Fruit fly (Drosophila melanogaster) whole organism, embryonic: Measurements from ENCODE around the gene nonA.

ENCODE experiments used
- B-H1 ChIP-seq: fragments of 200-800 bp; sonication (Bioruptor generic); IDR thresholded peaks from 3 replicates; pipeline ENCODE4 v1.3.6; 2022; ENCODE audit warnings: missing biosample characterization, missing genetic modification characterization
- Bgb ChIP-seq: fragments of 200-800 bp; sonication (Bioruptor generic); IDR thresholded peaks from 2 replicates; pipeline ENCODE4 v1.3.6; 2022; ENCODE audit warnings: missing biosample characterization, missing genetic modification characterization; ENCODE audit not compliant: partially characterized antibody
- CG10147 ChIP-seq: fragments of 200-800 bp; sonication (Bioruptor generic); optimal IDR thresholded peaks from 2 replicates; lab custom pipeline; 2019; ENCODE audit warnings: missing biosample characterization, mild to moderate bottlenecking, missing genetic modification characterization, moderate library complexity
- CG10431 ChIP-seq: fragments of 200-800 bp; sonication (Bioruptor generic); optimal IDR thresholded peaks from 3 replicates; lab custom pipeline; 2018; ENCODE audit warnings: missing biosample characterization, mild to moderate bottlenecking, missing genetic modification characterization
- CG12104 ChIP-seq: fragments of 200-800 bp; sonication (Bioruptor generic); optimal IDR thresholded peaks from 3 replicates; lab custom pipeline; 2016; ENCODE audit warnings: missing biosample characterization, missing genetic modification characterization
- CG14710 ChIP-seq: fragments of 200-800 bp; sonication (Bioruptor generic); optimal IDR thresholded peaks from 3 replicates; lab custom pipeline; 2019; ENCODE audit warnings: missing biosample characterization, mild to moderate bottlenecking, missing genetic modification characterization, moderate library complexity
- CG15514 ChIP-seq: fragments of 200-800 bp; sonication (Bioruptor generic); optimal IDR thresholded peaks from 3 replicates; lab custom pipeline; 2017; ENCODE audit warnings: missing biosample characterization, missing genetic modification characterization, mild to moderate bottlenecking, moderate library complexity, missing genetic modification reagents
- CG17186 ChIP-seq: fragments of 200-800 bp; sonication (Bioruptor generic); optimal IDR thresholded peaks from 3 replicates; lab custom pipeline; 2017; ENCODE audit warnings: missing biosample characterization, missing genetic modification reagents, missing genetic modification characterization
- CG2875 ChIP-seq: fragments of 200-800 bp; sonication (Bioruptor generic); optimal IDR thresholded peaks from 2 replicates; lab custom pipeline; 2017; ENCODE audit warnings: missing biosample characterization, mild to moderate bottlenecking, missing genetic modification characterization, missing genetic modification reagents
- CG30020 ChIP-seq: fragments of 200-800 bp; optimal IDR thresholded peaks from 2 replicates; lab custom pipeline; 2019; ENCODE audit warnings: missing biosample characterization, mild to moderate bottlenecking, missing genetic modification characterization, moderate library complexity
- CG3838 ChIP-seq: fragments of 200-800 bp; sonication (Bioruptor generic); optimal IDR thresholded peaks from 3 replicates; lab custom pipeline; 2016; ENCODE audit warnings: missing biosample characterization, missing genetic modification characterization
- CG3995 ChIP-seq: fragments of 200-800 bp; sonication (Bioruptor generic); optimal IDR thresholded peaks from 3 replicates; lab custom pipeline; 2016; ENCODE audit warnings: missing biosample characterization, missing genetic modification characterization
- CG4820 ChIP-seq: fragments of 200-800 bp; sonication (Bioruptor generic); optimal IDR thresholded peaks from 3 replicates; lab custom pipeline; 2016; ENCODE audit warnings: missing biosample characterization, missing genetic modification characterization
- CG6791 ChIP-seq: fragments of 200-800 bp; sonication (Bioruptor generic); IDR thresholded peaks from 3 replicates; pipeline ENCODE4 v1.3.6; 2022; ENCODE audit warnings: missing biosample characterization, missing genetic modification characterization; ENCODE audit not compliant: partially characterized antibody
- CG6854 ChIP-seq: fragments of 200-800 bp; sonication (Bioruptor generic); optimal IDR thresholded peaks from 3 replicates; lab custom pipeline; 2017; ENCODE audit warnings: missing biosample characterization, mild to moderate bottlenecking, missing genetic modification characterization
- CG7271 ChIP-seq: fragments of 200-800 bp; sonication (Bioruptor generic); optimal IDR thresholded peaks from 2 replicates; lab custom pipeline; 2018; ENCODE audit warnings: missing biosample characterization, mild to moderate bottlenecking, missing genetic modification characterization, moderate library complexity
- CG7372 ChIP-seq: fragments of 200-800 bp; sonication (Bioruptor generic); IDR thresholded peaks from 2 replicates; pipeline ENCODE4 v1.3.6; 2022; ENCODE audit warnings: missing biosample characterization, missing genetic modification characterization
- CG7556 ChIP-seq: fragments of 200-800 bp; sonication (Bioruptor generic); optimal IDR thresholded peaks from 2 replicates; lab custom pipeline; 2017; ENCODE audit warnings: missing biosample characterization, mild to moderate bottlenecking, missing genetic modification characterization
- CG8944 ChIP-seq: fragments of 200-800 bp; sonication (Bioruptor generic); optimal IDR thresholded peaks from 3 replicates; lab custom pipeline; 2016; ENCODE audit warnings: missing biosample characterization, missing genetic modification characterization
- CHES-1-like ChIP-seq: fragments of 200-800 bp; sonication (Bioruptor generic); optimal IDR thresholded peaks from 2 replicates; lab custom pipeline; 2016; ENCODE audit warnings: missing biosample characterization, missing genetic modification characterization
- D19A ChIP-seq: fragments of 200-800 bp; optimal IDR thresholded peaks from 3 replicates; lab custom pipeline; 2019; ENCODE audit warnings: missing biosample characterization, mild to moderate bottlenecking, missing genetic modification characterization, moderate library complexity
- Dbx ChIP-seq: fragments of 200-800 bp; sonication (Bioruptor generic); IDR thresholded peaks from 3 replicates; pipeline ENCODE4 v1.3.6; 2022; ENCODE audit warnings: missing biosample characterization, missing genetic modification characterization
- E2f2 ChIP-seq: fragments of 200-800 bp; sonication (Bioruptor generic); IDR thresholded peaks from 2 replicates; pipeline ENCODE4 v1.3.6; 2022; ENCODE audit warnings: missing biosample characterization, missing genetic modification characterization
- Gsc ChIP-seq: fragments of 200-800 bp; sonication (Bioruptor generic); IDR thresholded peaks from 2 replicates; pipeline ENCODE4 v1.3.6; 2022; ENCODE audit warnings: missing biosample characterization, missing genetic modification characterization
- HLH4C ChIP-seq: fragments of 200-800 bp; sonication (Bioruptor generic); IDR thresholded peaks from 3 replicates; pipeline ENCODE4 v1.3.6; 2022; ENCODE audit warnings: missing biosample characterization, missing genetic modification characterization; ENCODE audit not compliant: partially characterized antibody
- Jarid2 ChIP-seq: fragments of 200-800 bp; sonication (Bioruptor generic); optimal IDR thresholded peaks from 3 replicates; lab custom pipeline; 2017; ENCODE audit warnings: mild to moderate bottlenecking, missing biosample characterization, missing genetic modification reagents, missing genetic modification characterization
- Meics ChIP-seq: fragments of 200-800 bp; sonication (Bioruptor generic); optimal IDR thresholded peaks from 2 replicates; lab custom pipeline; 2017; ENCODE audit warnings: missing biosample characterization, mild to moderate bottlenecking, missing genetic modification characterization
- Nf-YB ChIP-seq: fragments of 200-800 bp; sonication (Bioruptor generic); optimal IDR thresholded peaks from 3 replicates; lab custom pipeline; 2019; ENCODE audit warnings: missing biosample characterization, mild to moderate bottlenecking, missing genetic modification characterization, moderate library complexity
- Optix ChIP-seq: fragments of 200-800 bp; sonication (Bioruptor generic); IDR thresholded peaks from 3 replicates; pipeline ENCODE4 v1.3.6; 2022; ENCODE audit warnings: missing biosample characterization, missing genetic modification characterization
- Sin3A ChIP-seq: fragments of >200 bp; optimal IDR thresholded peaks from 2 replicates; lab custom pipeline; 2018
- ap ChIP-seq: fragments of 200-800 bp; sonication (Bioruptor generic); IDR thresholded peaks from 2 replicates; pipeline ENCODE4 v1.3.6; 2022; ENCODE audit warnings: missing biosample characterization, missing genetic modification characterization
- bbx ChIP-seq: fragments of 200-800 bp; sonication (Bioruptor generic); IDR thresholded peaks from 2 replicates; pipeline ENCODE4 v1.3.6; 2022; ENCODE audit warnings: missing biosample characterization, missing genetic modification characterization; ENCODE audit not compliant: partially characterized antibody
- chm ChIP-seq: fragments of 200-800 bp; sonication (Bioruptor generic); IDR thresholded peaks from 2 replicates; pipeline ENCODE4 v1.3.6; 2022; ENCODE audit warnings: missing biosample characterization, missing genetic modification characterization
- dimm ChIP-seq: fragments of 200-800 bp; sonication (Bioruptor generic); IDR thresholded peaks from 2 replicates; pipeline ENCODE4 v1.3.6; 2022; ENCODE audit warnings: missing biosample characterization, missing genetic modification characterization
- emc ChIP-seq: fragments of 200-800 bp; sonication (Bioruptor generic); optimal IDR thresholded peaks from 2 replicates; lab custom pipeline; 2016; ENCODE audit warnings: missing biosample characterization, missing genetic modification characterization
- ewg ChIP-seq: fragments of 200-800 bp; sonication (Bioruptor generic); optimal IDR thresholded peaks from 3 replicates; lab custom pipeline; 2017; ENCODE audit warnings: mild to moderate bottlenecking, missing biosample characterization, missing genetic modification reagents, missing genetic modification characterization
- exex ChIP-seq: fragments of 200-800 bp; sonication (Bioruptor generic); optimal IDR thresholded peaks from 4 replicates; lab custom pipeline; 2018; ENCODE audit warnings: missing biosample characterization, mild to moderate bottlenecking, missing genetic modification characterization, moderate library complexity
- her ChIP-seq: fragments of 200-800 bp; sonication (Bioruptor generic); optimal IDR thresholded peaks from 2 replicates; lab custom pipeline; 2016; ENCODE audit warnings: missing biosample characterization, missing genetic modification characterization
- jing ChIP-seq: fragments of 200-800 bp; sonication (Bioruptor generic); optimal IDR thresholded peaks from 2 replicates; lab custom pipeline; 2018; ENCODE audit warnings: missing biosample characterization, mild to moderate bottlenecking, missing genetic modification characterization
- maf-S ChIP-seq: fragments of 200-800 bp; sonication (Bioruptor generic); optimal IDR thresholded peaks from 2 replicates; lab custom pipeline; 2016; ENCODE audit warnings: missing biosample characterization, missing genetic modification characterization
- nom ChIP-seq: fragments of 200-800 bp; sonication (Bioruptor generic); optimal IDR thresholded peaks from 2 replicates; lab custom pipeline; 2017; ENCODE audit warnings: missing biosample characterization, missing genetic modification characterization, mild to moderate bottlenecking, moderate library complexity, missing genetic modification reagents
- p53 ChIP-seq: fragments of 200-800 bp; sonication (Bioruptor generic); optimal IDR thresholded peaks from 2 replicates; lab custom pipeline; 2016; ENCODE audit warnings: missing biosample characterization, missing genetic modification characterization
- sna ChIP-seq: fragments of 200-800 bp; sonication (Bioruptor generic); IDR thresholded peaks from 2 replicates; pipeline ENCODE4 v1.3.6; 2022; ENCODE audit warnings: missing biosample characterization, missing genetic modification characterization; ENCODE audit not compliant: partially characterized antibody
- sr ChIP-seq: fragments of 200-800 bp; sonication (Bioruptor generic); IDR thresholded peaks from 3 replicates; pipeline ENCODE4 v1.3.6; 2022; ENCODE audit warnings: missing biosample characterization, missing genetic modification characterization
- stwl ChIP-seq: fragments of 200-800 bp; sonication (Bioruptor generic); optimal IDR thresholded peaks from 3 replicates; lab custom pipeline; 2018; ENCODE audit warnings: missing biosample characterization, mild to moderate bottlenecking, missing genetic modification characterization, moderate library complexity
- tap ChIP-seq: fragments of 200-800 bp; optimal IDR thresholded peaks from 3 replicates; lab custom pipeline; 2019; ENCODE audit warnings: missing biosample characterization, mild to moderate bottlenecking, missing genetic modification characterization, moderate library complexity
- unc-4 ChIP-seq: fragments of 200-800 bp; sonication (Bioruptor generic); IDR thresholded peaks from 2 replicates; pipeline ENCODE4 v1.3.6; 2022; ENCODE audit warnings: missing biosample characterization, missing genetic modification characterization; ENCODE audit not compliant: partially characterized antibody
- unpg ChIP-seq: fragments of 200-800 bp; sonication (Bioruptor generic); optimal IDR thresholded peaks from 3 replicates; lab custom pipeline; 2018; ENCODE audit warnings: missing biosample characterization, mild to moderate bottlenecking, missing genetic modification characterization, moderate library complexity
- vnd ChIP-seq: fragments of 200-800 bp; sonication (Bioruptor generic); IDR thresholded peaks from 3 replicates; pipeline ENCODE4 v1.3.6; 2022; ENCODE audit warnings: missing biosample characterization, missing genetic modification characterization; ENCODE audit not compliant: partially characterized antibody

The nonA gene

dm6 chrX:16323063-16323462 is 38.3 kb upstream of the nonA start, which contains the start of the genes CG9917 and CG32579 (continued):
- TF ChIP-seq unc-4 (GFP tag; lab: Robert Waterston, UW) (peak; percentile 78), Optix (no peak), sna (GFP tag; lab: Robert Waterston, UW) (peak; percentile 63), Jarid2 (GFP tag; lab: Kevin White, UChicago) (no peak), jing (GFP tag; lab: Kevin White, UChicago) (no peak), ap (GFP tag; lab: Robert Waterston, UW) (no peak), D19A (tag; lab: Kevin White, UChicago) (no peak), CHES-1-like (GFP tag; lab: Kevin White, UChicago) (no peak), stwl (tag; lab: Kevin White, UChicago) (peak; percentile 70), E2f2 (GFP tag; lab: Robert Waterston, UW) (peak; percentile 66), emc (GFP tag; lab: Kevin White, UChicago) (no peak), CG14710 (tag; lab: Kevin White, UChicago) (peak; percentile 5), CG7372 (GFP tag; lab: Robert Waterston, UW) (no peak), Dbx (GFP tag; lab: Robert Waterston, UW) (no peak), dimm (GFP tag; lab: Robert Waterston, UW) (no peak), maf-S (GFP tag; lab: Kevin White, UChicago) (no peak), CG6791 (GFP tag; lab: Robert Waterston, UW) (peak; percentile 86), vnd (GFP tag; lab: Robert Waterston, UW) (peak; percentile 65; the same call in 2 of the 3 replicates), CG10147 (GFP tag; lab: Kevin White, UChicago) (no peak), nom (GFP tag; lab: Kevin White, UChicago) (peak; percentile 34), Nf-YB (GFP tag; lab: Kevin White, UChicago) (no peak), CG10431 (GFP tag; lab: Kevin White, UChicago) (no peak), CG30020 (peak; percentile 28), CG3995 (peak; percentile 80), tap (tag; lab: Kevin White, UChicago) (no peak), HLH4C (GFP tag; lab: Robert Waterston, UW) (peak; percentile 82)

DNA sequence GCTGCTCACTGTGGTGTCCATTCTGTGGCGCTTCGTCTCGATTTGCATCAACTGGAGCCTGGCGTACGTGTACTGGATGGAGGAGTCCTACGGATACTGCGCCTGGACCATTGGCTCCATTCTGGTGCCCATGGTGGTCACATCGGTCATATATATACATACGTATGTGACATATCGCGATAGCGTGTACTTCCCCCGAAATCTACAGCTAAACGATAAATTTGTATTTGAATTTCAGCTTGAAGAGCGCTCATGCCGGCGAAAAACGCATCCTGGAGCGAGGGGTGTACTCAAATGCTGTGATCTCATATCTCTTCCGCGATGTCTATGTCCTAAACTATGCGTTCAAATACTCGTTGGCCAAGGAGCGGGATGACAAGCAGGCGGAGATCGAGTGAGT is 37.8 kb upstream of the nonA start:
- TF ChIP-seq exex (tag; lab: Kevin White, UChicago) (no peak), Sin3A (lab: Kevin White, UChicago) (no peak), CG12104 (no peak), CG10147 (GFP tag; lab: Kevin White, UChicago) (no peak), CG8944 (GFP tag; lab: Kevin White, UChicago) (no peak), CG7556 (no peak), p53 (no peak), sr (GFP tag; lab: Robert Waterston, UW) (no peak), chm (no peak), CG2875 (GFP tag; lab: Kevin White, UChicago) (no peak), B-H1 (no peak), CG4820 (GFP tag; lab: Kevin White, UChicago) (no peak), jing (GFP tag; lab: Kevin White, UChicago) (no peak)

dm6 chrX:16325472-16325871 is 35.9 kb upstream of the nonA start, which contains the start of gene CalpC:
Gene CalpC, plus strand, starts transcription at chrX:16325763.
- TF ChIP-seq her (GFP tag; lab: Kevin White, UChicago) (no peak), CG7271 (no peak), unpg (GFP tag; lab: Kevin White, UChicago) (no peak), Bgb (GFP tag; lab: Robert Waterston, UW) (peak; percentile 38; the same call in 1 of the 2 replicates), CG3838 (GFP tag; lab: Kevin White, UChicago) (no peak), CG15514 (peak; percentile 98), Meics (GFP tag; lab: Kevin White, UChicago) (no peak), CG6854 (no peak), CG14710 (tag; lab: Kevin White, UChicago) (no peak), ewg (GFP tag; lab: Kevin White, UChicago) (peak; percentile 39), bbx (0 out of 2 replicates have a peak, but pooled peaks have one; percentile 40), Gsc (GFP tag; lab: Robert Waterston, UW) (no peak), CG17186 (GFP tag; lab: Kevin White, UChicago) (peak; percentile 58)
